Fruit fly (Drosophila melanogaster): ENCODE results near the gene Stip1.

Gene Stip1

DNA sequence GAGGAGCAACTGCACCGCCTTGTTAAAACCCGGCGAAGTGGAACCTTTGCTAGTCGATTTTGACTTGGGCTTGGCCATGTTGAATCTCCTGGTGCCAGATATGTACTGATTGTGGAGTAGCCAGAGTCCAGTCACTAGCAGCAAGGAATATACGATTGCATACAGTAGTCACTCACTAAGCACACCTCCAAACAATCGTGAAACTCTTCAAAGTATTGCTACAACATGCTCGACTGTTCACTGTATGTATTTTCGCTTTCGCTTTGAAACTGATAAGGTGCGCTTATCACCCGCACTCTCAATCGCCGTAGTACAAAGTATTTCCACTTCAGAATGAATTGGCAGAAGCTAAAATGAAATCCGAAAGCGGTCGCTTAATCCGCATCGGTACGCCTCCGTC is 8.5 kb upstream of the Stip1 start (continued):
- TF ChIP-seq pfk (GFP tag; optimal IDR thresholded peaks at IDR 0.05): no peak
- 0 out of 3 replicates have a peak, but pooled peaks have one; percentile 41 for TF ChIP-seq C15 (GFP tag; IDR thresholded peaks at IDR 0.05)
- TF ChIP-seq CG9797 (GFP tag; optimal IDR thresholded peaks at IDR 0.05): no peak
- peak; percentile 46 for TF ChIP-seq ap (GFP tag; IDR thresholded peaks at IDR 0.05)
- TF ChIP-seq Dref (GFP tag; IDR thresholded peaks at IDR 0.05): peak; percentile 37
- TF ChIP-seq Deaf1 (tag; optimal IDR thresholded peaks at IDR 0.05): peak; percentile 49
- peak; percentile 59 for TF ChIP-seq CG6813 (GFP tag; optimal IDR thresholded peaks at IDR 0.05)
- TF ChIP-seq cwo (GFP tag; optimal IDR thresholded peaks at IDR 0.05): peak; percentile 77
- peak; percentile 83 for TF ChIP-seq Fer3 (tag; optimal IDR thresholded peaks at IDR 0.05)
- no peak for TF ChIP-seq CG13775 (GFP tag; optimal IDR thresholded peaks at IDR 0.05)
- no peak for TF ChIP-seq CG3995 (GFP tag; optimal IDR thresholded peaks at IDR 0.05)
- 0 out of 3 replicates have a peak, but pooled peaks have one; percentile 25 for TF ChIP-seq CG34224 (GFP tag; IDR thresholded peaks at IDR 0.05; ENCODE audit: partially characterized antibody)
- peak; percentile 41 for TF ChIP-seq shn (GFP tag; optimal IDR thresholded peaks at IDR 0.05)
- peak; percentile 91 for TF ChIP-seq nom (GFP tag; optimal IDR thresholded peaks at IDR 0.05)
- TF ChIP-seq E2f2 (GFP tag; IDR thresholded peaks at IDR 0.05): peak; percentile 39; the same call in 1 of the 2 replicates
- no peak for TF ChIP-seq CG10462 (GFP tag; optimal IDR thresholded peaks at IDR 0.05)
- no peak for TF ChIP-seq Kr (GFP tag; optimal IDR thresholded peaks at IDR 0.05)
- no peak for TF ChIP-seq wor (GFP tag; IDR thresholded peaks at IDR 0.05)
- peak; percentile 66 for TF ChIP-seq aop (GFP tag; IDR thresholded peaks at IDR 0.05)
- no peak for TF ChIP-seq CG14710 (tag; optimal IDR thresholded peaks at IDR 0.05)
- TF ChIP-seq pb (GFP tag; optimal IDR thresholded peaks at IDR 0.05): peak; percentile 15
- no peak for TF ChIP-seq CG2202 (tag; optimal IDR thresholded peaks at IDR 0.05)
- peak; percentile 53 for TF ChIP-seq Hand (GFP tag; optimal IDR thresholded peaks at IDR 0.05)
- TF ChIP-seq mirr (GFP tag; optimal IDR thresholded peaks at IDR 0.05): peak; percentile 87
- TF ChIP-seq bowl (GFP tag; IDR thresholded peaks at IDR 0.05): peak; percentile 63; the same call in 1 of the 2 replicates
- TF ChIP-seq CG16779 (GFP tag; IDR thresholded peaks at IDR 0.05): peak; percentile 55; the same call in 1 of the 2 replicates
- peak; percentile 54 for TF ChIP-seq Drgx (GFP tag; IDR thresholded peaks at IDR 0.05)
- TF ChIP-seq gcm2 (GFP tag; optimal IDR thresholded peaks at IDR 0.05): peak; percentile 53
- TF ChIP-seq CG15011 (GFP tag; optimal IDR thresholded peaks at IDR 0.05): no peak
- TF ChIP-seq CG11085 (GFP tag; IDR thresholded peaks at IDR 0.05): peak; percentile 55; the same call in 1 of the 2 replicates
- TF ChIP-seq amos (GFP tag; IDR thresholded peaks at IDR 0.05; ENCODE audit: partially characterized antibody): no peak
- TF ChIP-seq ci (GFP tag; IDR thresholded peaks at IDR 0.05): peak; percentile 78
- TF ChIP-seq lov (optimal IDR thresholded peaks at IDR 0.05): no peak
- TF ChIP-seq lov (GFP tag; IDR thresholded peaks at IDR 0.05): no peak
- no peak for TF ChIP-seq CG2199 (GFP tag; IDR thresholded peaks at IDR 0.05)
- peak; percentile 62 for TF ChIP-seq MTF-1 (GFP tag; optimal IDR thresholded peaks at IDR 0.05; ENCODE audit: borderline replicate concordance)
- TF ChIP-seq zf30C (GFP tag; optimal IDR thresholded peaks at IDR 0.05): no peak
- peak; percentile 58 for TF ChIP-seq bab2 (GFP tag; optimal IDR thresholded peaks at IDR 0.05)
- TF ChIP-seq CG4404 (GFP tag; IDR thresholded peaks at IDR 0.05): no peak
- no peak for TF ChIP-seq Doc3 (GFP tag; IDR thresholded peaks at IDR 0.05; ENCODE audit: partially characterized antibody)
- TF ChIP-seq NC2α (GFP tag; optimal IDR thresholded peaks at IDR 0.05): peak; percentile 26
- TF ChIP-seq Xbp1 (GFP tag; optimal IDR thresholded peaks at IDR 0.05): peak; percentile 75
- TF ChIP-seq CG12744 (GFP tag; optimal IDR thresholded peaks at IDR 0.05): peak; percentile 54
- TF ChIP-seq CG15601 (tag; optimal IDR thresholded peaks at IDR 0.05): no peak
- no peak for TF ChIP-seq CG2129 (GFP tag; IDR thresholded peaks at IDR 0.05; ENCODE audit: partially characterized antibody)
- no peak for TF ChIP-seq mld (GFP tag; IDR thresholded peaks at IDR 0.05; ENCODE audit: partially characterized antibody)
- TF ChIP-seq CG10565 (GFP tag; optimal IDR thresholded peaks at IDR 0.05): no peak
- TF ChIP-seq D19A (tag; optimal IDR thresholded peaks at IDR 0.05): peak; percentile 5
- peak; percentile 79 for TF ChIP-seq CG15514 (GFP tag; optimal IDR thresholded peaks at IDR 0.05)
- peak; percentile 44 for TF ChIP-seq CG33213 (GFP tag; optimal IDR thresholded peaks at IDR 0.05)
